Fruit fly (Drosophila melanogaster) whole organism, embryonic: ENCODE measurements around the gene CG12992.

Experiments
- Ada2b ChIP-seq: fragments of 200-800 bp; sonication (Bioruptor generic); IDR thresholded peaks from 2 replicates; pipeline ENCODE4 v1.3.6; 2022; ENCODE audit warnings: missing biosample characterization, missing genetic modification characterization
- Atf3 ChIP-seq: fragments of 200-800 bp; sonication (Bioruptor generic); optimal IDR thresholded peaks from 3 replicates; lab custom pipeline; 2016; ENCODE audit warnings: missing biosample characterization, missing genetic modification characterization
- CG15073 ChIP-seq: fragments of 200-800 bp; sonication (Bioruptor generic); optimal IDR thresholded peaks from 2 replicates; lab custom pipeline; 2016; ENCODE audit warnings: missing biosample characterization, missing genetic modification characterization
- CG7839 ChIP-seq: fragments of 200-800 bp; sonication (Bioruptor generic); optimal IDR thresholded peaks from 3 replicates; lab custom pipeline; 2018; ENCODE audit warnings: missing biosample characterization, mild to moderate bottlenecking, missing genetic modification characterization, moderate library complexity
- Vsx1 ChIP-seq: fragments of 200-800 bp; sonication (Bioruptor generic); optimal IDR thresholded peaks from 2 replicates; lab custom pipeline; 2017; ENCODE audit warnings: missing biosample characterization, mild to moderate bottlenecking, missing genetic modification characterization, missing genetic modification reagents
- Xrp1 ChIP-seq: fragments of 200-800 bp; sonication (Bioruptor generic); IDR thresholded peaks from 2 replicates; pipeline ENCODE4 v1.3.6; 2022; ENCODE audit warnings: missing biosample characterization, missing genetic modification characterization
- bbx ChIP-seq: fragments of 200-800 bp; sonication (Bioruptor generic); IDR thresholded peaks from 2 replicates; pipeline ENCODE4 v1.3.6; 2022; ENCODE audit warnings: missing biosample characterization, missing genetic modification characterization; ENCODE audit not compliant: partially characterized antibody
- ci ChIP-seq: fragments of 200-800 bp; sonication (Bioruptor generic); IDR thresholded peaks from 3 replicates; pipeline ENCODE4 v1.3.6; 2022; ENCODE audit warnings: missing biosample characterization, missing genetic modification characterization
- exex ChIP-seq: fragments of 200-800 bp; sonication (Bioruptor generic); optimal IDR thresholded peaks from 4 replicates; lab custom pipeline; 2018; ENCODE audit warnings: missing biosample characterization, mild to moderate bottlenecking, missing genetic modification characterization, moderate library complexity
- fd64A ChIP-seq: fragments of 200-800 bp; sonication (Bioruptor generic); optimal IDR thresholded peaks from 3 replicates; lab custom pipeline; 2018; ENCODE audit warnings: missing biosample characterization, mild to moderate bottlenecking, missing genetic modification characterization
- lilli ChIP-seq: fragments of 200-800 bp; sonication (Bioruptor generic); optimal IDR thresholded peaks from 3 replicates; lab custom pipeline; 2016; ENCODE audit warnings: missing biosample characterization, missing genetic modification characterization
- sc ChIP-seq, 3 experiments: fragments of >200 bp in 2 of 3; fragments of 200-800 bp in 1 of 3; sonication (Bioruptor generic) in 1 of 3; optimal IDR thresholded peaks; 2 replicates in 2 of 3; 3 replicates in 1 of 3; lab custom pipeline; 2017; ENCODE audit warnings: mild to moderate bottlenecking in 1 of 3, missing biosample characterization in 1 of 3, missing genetic modification characterization in 1 of 3, missing genetic modification reagents in 1 of 3

DNA sequence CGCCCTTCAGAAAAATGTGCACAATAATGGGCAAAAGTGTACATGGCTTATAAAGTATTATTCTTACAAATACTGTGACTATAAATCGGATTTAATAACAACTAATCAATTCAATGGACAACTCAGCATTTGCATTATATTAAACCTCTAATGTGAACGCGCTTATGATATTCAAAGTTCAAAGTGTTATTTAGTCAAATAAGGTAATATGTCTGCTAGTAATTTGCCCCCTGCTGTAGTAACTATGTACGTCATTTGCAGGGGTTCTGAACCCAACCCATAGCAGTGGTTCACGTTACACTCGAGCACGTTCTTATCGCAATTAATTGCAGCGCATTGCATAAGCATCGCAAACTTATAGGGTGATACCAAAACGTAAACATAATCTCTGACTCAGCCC is 531 bp upstream of the CG12992 start:
- TF ChIP-seq Vsx1 (GFP tag; lab: Kevin White, UChicago) (no peak), bbx (GFP tag; lab: Robert Waterston, UW) (no peak), CG7839 (tag; lab: Kevin White, UChicago) (no peak), Atf3 (GFP tag; lab: Kevin White, UChicago) (no peak), exex (no peak), lilli (GFP tag; lab: Kevin White, UChicago) (no peak), sc (optimal IDR thresholded peaks at IDR 0.05; lab: Kevin White, UChicago) (no peak), sc (GFP tag; optimal IDR thresholded peaks at IDR 0.05; lab: Kevin White, UChicago) (no peak), Xrp1 (GFP tag; lab: Robert Waterston, UW) (no peak), Ada2b (GFP tag; lab: Robert Waterston, UW) (no peak), CG15073 (GFP tag; lab: Kevin White, UChicago) (no peak), fd64A (GFP tag; lab: Kevin White, UChicago) (no peak), ci (GFP tag; lab: Robert Waterston, UW) (no peak)
